Fruit fly (Drosophila melanogaster) whole organism, adult: ENCODE data around the gene CG9016.

Experiments
- Hr96 ChIP-seq: fragments of 200-800 bp; sonication (Bioruptor generic); optimal IDR thresholded peaks from 2 replicates; lab custom pipeline; 2016; ENCODE audit warnings: missing biosample characterization, missing genetic modification characterization
- Mnt ChIP-seq: fragments of 200-800 bp; sonication (Bioruptor generic); optimal IDR thresholded peaks from 2 replicates; lab custom pipeline; 2016; ENCODE audit warnings: missing biosample characterization, mild to moderate bottlenecking, missing genetic modification characterization
- cnc ChIP-seq, 2 experiments: fragments of >200 bp; optimal IDR thresholded peaks; 2 replicates each; lab custom pipeline; 2017

dm6 chr2L:5961169-5961918, 37.9 kb upstream of the CG9016 start:
- TF ChIP-seq Hr96 (GFP tag; lab: Kevin White, UChicago): no peak
- TF ChIP-seq cnc (optimal IDR thresholded peaks at IDR 0.05; lab: Kevin White, UChicago): no peak
- no peak for TF ChIP-seq Mnt (GFP tag; lab: Kevin White, UChicago)
